Fruit fly (Drosophila melanogaster): ENCODE results near the gene Or10a.
A peak's percentile ranks its signal among the peaks of the same experiment; 100 is the strongest.

Or10a gene

DNA sequence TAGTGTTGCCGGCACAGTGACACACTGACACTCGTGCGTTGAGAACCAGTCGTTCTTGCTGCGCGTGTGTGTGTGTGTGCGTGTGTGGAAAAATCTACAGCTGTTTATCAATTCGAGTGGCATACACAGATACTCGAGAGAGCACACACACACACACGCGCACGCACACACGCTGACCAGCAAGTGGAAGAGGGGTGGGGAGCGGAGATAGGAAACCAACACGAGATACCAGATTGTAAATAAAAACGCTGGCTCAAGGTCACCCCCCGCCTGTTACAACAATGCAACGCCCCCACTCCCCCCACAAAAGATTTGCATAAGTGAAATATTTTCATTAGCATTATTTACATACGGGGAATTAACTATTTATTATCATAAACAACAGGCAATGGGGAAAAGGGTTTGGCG is 10.1 kb upstream of the Or10a start (continued):
- TF ChIP-seq MBD-R2 (GFP tag; IDR thresholded peaks at IDR 0.05) (peak; percentile 30; the same call in 1 of the 2 replicates), Oli (tag; optimal IDR thresholded peaks at IDR 0.05) (no peak), ind (GFP tag; optimal IDR thresholded peaks at IDR 0.05) (no peak), D (optimal IDR thresholded peaks at IDR 0.05) (no peak), D (GFP tag; optimal IDR thresholded peaks at IDR 0.05) (peak; percentile 28), CG6791 (GFP tag; IDR thresholded peaks at IDR 0.05; ENCODE audit: partially characterized antibody) (no peak), C15 (GFP tag; IDR thresholded peaks at IDR 0.05) (no peak), br (optimal IDR thresholded peaks at IDR 0.05) (no peak), CG4707 (GFP tag; optimal IDR thresholded peaks at IDR 0.05) (peak; percentile 11), lilli (GFP tag; optimal IDR thresholded peaks at IDR 0.05) (no peak), CG17385 (GFP tag; optimal IDR thresholded peaks at IDR 0.05) (peak; percentile 30), Eip74EF (GFP tag; optimal IDR thresholded peaks at IDR 0.05) (peak in 1 of 2 experiments; percentile 17), Dfd (GFP tag; optimal IDR thresholded peaks at IDR 0.05) (no peak), CG17802 (tag; optimal IDR thresholded peaks at IDR 0.05) (no peak), CG2199 (GFP tag; IDR thresholded peaks at IDR 0.05) (no peak), NC2α (GFP tag; optimal IDR thresholded peaks at IDR 0.05) (no peak), zfh1 (GFP tag; IDR thresholded peaks at IDR 0.05) (no peak), CG11695 (GFP tag; IDR thresholded peaks at IDR 0.05) (no peak), Jarid2 (GFP tag; optimal IDR thresholded peaks at IDR 0.05) (peak; percentile 33), unc-4 (GFP tag; IDR thresholded peaks at IDR 0.05; ENCODE audit: partially characterized antibody) (no peak), CG10274 (GFP tag; optimal IDR thresholded peaks at IDR 0.05) (peak; percentile 10), CG16813 (GFP tag; IDR thresholded peaks at IDR 0.05; ENCODE audit: partially characterized antibody) (no peak), CG9437 (GFP tag; optimal IDR thresholded peaks at IDR 0.05) (no peak), CG7357 (GFP tag; IDR thresholded peaks at IDR 0.05) (no peak), repo (GFP tag; optimal IDR thresholded peaks at IDR 0.05) (no peak), sob (GFP tag; IDR thresholded peaks at IDR 0.05) (no peak), CG10209 (GFP tag; optimal IDR thresholded peaks at IDR 0.05) (peak; percentile 43), TFAM (GFP tag; optimal IDR thresholded peaks at IDR 0.05) (peak; percentile 7), fu2 (GFP tag; optimal IDR thresholded peaks at IDR 0.05) (no peak), org-1 (GFP tag; optimal IDR thresholded peaks at IDR 0.05) (peak; percentile 39), BtbVII (GFP tag; optimal IDR thresholded peaks at IDR 0.05) (peak; percentile 67), abd-A (tag; optimal IDR thresholded peaks at IDR 0.05) (no peak), E2f2 (GFP tag; IDR thresholded peaks at IDR 0.05) (no peak), dm (GFP tag; optimal IDR thresholded peaks at IDR 0.05) (no peak), NC2β (GFP tag; optimal IDR thresholded peaks at IDR 0.05) (no peak), dan (GFP tag; IDR thresholded peaks at IDR 0.05) (no peak), jumu (GFP tag; optimal IDR thresholded peaks at IDR 0.05) (no peak), BEAF-32 (GFP tag; optimal IDR thresholded peaks at IDR 0.05) (no peak), CG31365 (tag; optimal IDR thresholded peaks at IDR 0.05) (peak; percentile 31), B-H1 (GFP tag; IDR thresholded peaks at IDR 0.05) (no peak), Sox102F (GFP tag; optimal IDR thresholded peaks at IDR 0.05) (no peak), CG3995 (GFP tag; optimal IDR thresholded peaks at IDR 0.05) (no peak), slbo (GFP tag; IDR thresholded peaks at IDR 0.05) (no peak), chm (GFP tag; IDR thresholded peaks at IDR 0.05) (no peak; the same call in 1 of the 2 replicates), otp (GFP tag; IDR thresholded peaks at IDR 0.05) (0 out of 3 replicates have a peak, but pooled peaks have one; percentile 24), CG11504 (tag; optimal IDR thresholded peaks at IDR 0.05) (no peak), Trl (optimal IDR thresholded peaks at IDR 0.05) (no peak), Trl (GFP tag; optimal IDR thresholded peaks at IDR 0.05) (no peak), dpn (GFP tag; optimal IDR thresholded peaks at IDR 0.05) (peak in 1 of 2 experiments; percentile 5), pan (optimal IDR thresholded peaks at IDR 0.05) (no peak), pan (GFP tag; optimal IDR thresholded peaks at IDR 0.05 in 1 of 2, IDR thresholded peaks at IDR 0.05 in 1 of 2) (no peak), kay (GFP tag; optimal IDR thresholded peaks at IDR 0.05) (peak; percentile 22), Neu2 (GFP tag; optimal IDR thresholded peaks at IDR 0.05; ENCODE audit: borderline replicate concordance) (no peak)
